Worm (Caenorhabditis elegans) whole organism, mixed stage, embryonic: ENCODE data around the gene T04C12.1.

Source experiments
- M03D4.4 ChIP-seq: sonication (generic microtip); optimal IDR thresholded peaks from 2 replicates; lab custom pipeline; 2017; ENCODE audit warnings: mild to moderate bottlenecking, missing genetic modification characterization, missing compliant biosample characterization
- bed-3 ChIP-seq: fragments of 200-800 bp; sonication (Bioruptor generic); optimal IDR thresholded peaks from 3 replicates; lab custom pipeline; 2018; ENCODE audit warnings: mild to moderate bottlenecking, missing genetic modification characterization, moderate library complexity, missing compliant biosample characterization
- blmp-1 ChIP-seq: fragments of 150-350 bp; optimal IDR thresholded peaks from 2 replicates; lab custom pipeline; 2014; ENCODE audit warnings: missing biosample characterization, missing genetic modification characterization
- ceh-39 ChIP-seq: fragments of 150-350 bp; optimal IDR thresholded peaks from 2 replicates; lab custom pipeline; 2014; ENCODE audit warnings: missing biosample characterization, missing genetic modification characterization
- ceh-43 ChIP-seq: fragments of 200-800 bp; sonication (Bioruptor generic); optimal IDR thresholded peaks from 2 replicates; lab custom pipeline; 2018; ENCODE audit warnings: mild to moderate bottlenecking, missing genetic modification characterization, moderate library complexity, missing compliant biosample characterization
- ceh-83 ChIP-seq: fragments of 200-800 bp; sonication (Bioruptor generic); optimal IDR thresholded peaks from 2 replicates; lab custom pipeline; 2018; ENCODE audit warnings: mild to moderate bottlenecking, missing genetic modification characterization, missing compliant biosample characterization
- ces-1 ChIP-seq: fragments of 150-350 bp; optimal IDR thresholded peaks from 2 replicates; lab custom pipeline; 2014; ENCODE audit warnings: missing biosample characterization, missing genetic modification reagents, missing genetic modification characterization
- cnd-1 ChIP-seq: fragments of 200-800 bp; sonication (Bioruptor generic); optimal IDR thresholded peaks from 2 replicates; lab custom pipeline; 2018; ENCODE audit warnings: mild to moderate bottlenecking, missing genetic modification characterization, missing compliant biosample characterization
- drap-1 ChIP-seq: fragments of 200-800 bp; sonication (Bioruptor generic); optimal IDR thresholded peaks from 3 replicates; lab custom pipeline; 2018; ENCODE audit warnings: mild to moderate bottlenecking, missing genetic modification characterization, missing compliant biosample characterization
- elt-1 ChIP-seq: sonication (generic microtip); optimal IDR thresholded peaks from 2 replicates; lab custom pipeline; 2017; ENCODE audit warnings: missing genetic modification characterization, mild to moderate bottlenecking, missing compliant biosample characterization, antibody characterized with exemption, moderate library complexity, borderline replicate concordance; ENCODE audit not compliant: insufficient read depth
- elt-3 ChIP-seq: fragments of 150-350 bp; optimal IDR thresholded peaks from 2 replicates; lab custom pipeline; 2014; ENCODE audit warnings: missing biosample characterization, missing genetic modification characterization
- ham-2 ChIP-seq: fragments of 200-800 bp; sonication (Bioruptor generic); optimal IDR thresholded peaks from 2 replicates; lab custom pipeline; 2018; ENCODE audit warnings: mild to moderate bottlenecking, missing genetic modification characterization, missing compliant biosample characterization
- hlh-1 ChIP-seq: fragments of 150-350 bp; optimal IDR thresholded peaks from 2 replicates; lab custom pipeline; 2014; ENCODE audit warnings: missing biosample characterization, missing genetic modification reagents, missing genetic modification characterization
- lin-13 ChIP-seq: fragments of 150-350 bp; optimal IDR thresholded peaks from 2 replicates; lab custom pipeline; 2014; ENCODE audit warnings: missing biosample characterization, missing genetic modification characterization
- lin-32 ChIP-seq: fragments of 200-800 bp; sonication (Bioruptor generic); optimal IDR thresholded peaks from 2 replicates; lab custom pipeline; 2018; ENCODE audit warnings: mild to moderate bottlenecking, missing genetic modification characterization, missing compliant biosample characterization
- lsy-2 ChIP-seq: fragments of 150-350 bp; optimal IDR thresholded peaks from 2 replicates; lab custom pipeline; 2014; ENCODE audit warnings: missing biosample characterization, missing genetic modification characterization
- mab-5 ChIP-seq: fragments of 150-350 bp; optimal IDR thresholded peaks from 2 replicates; lab custom pipeline; 2014; ENCODE audit warnings: missing biosample characterization, missing genetic modification characterization
- mep-1 ChIP-seq: fragments of 150-350 bp; optimal IDR thresholded peaks from 2 replicates; lab custom pipeline; 2017; ENCODE audit warnings: missing biosample characterization, missing genetic modification reagents, missing genetic modification characterization, inconsistent platforms
- mls-2 ChIP-seq: sonication (generic microtip); optimal IDR thresholded peaks from 2 replicates; lab custom pipeline; 2016; ENCODE audit warnings: mild to moderate bottlenecking, missing genetic modification characterization, moderate library complexity, missing compliant biosample characterization
- nhr-12 ChIP-seq: fragments of 150-350 bp; optimal IDR thresholded peaks from 2 replicates; lab custom pipeline; 2014; ENCODE audit warnings: missing biosample characterization, missing genetic modification characterization
- nhr-2 ChIP-seq: fragments of 150-350 bp; optimal IDR thresholded peaks from 2 replicates; lab custom pipeline; 2014; ENCODE audit warnings: missing biosample characterization, missing genetic modification characterization
- nhr-237 ChIP-seq: fragments of 150-350 bp; optimal IDR thresholded peaks from 2 replicates; lab custom pipeline; 2014; ENCODE audit warnings: missing biosample characterization, missing genetic modification characterization
- nhr-28 ChIP-seq: fragments of 150-350 bp; optimal IDR thresholded peaks from 2 replicates; lab custom pipeline; 2014; ENCODE audit warnings: missing biosample characterization, missing genetic modification characterization
- nhr-76 ChIP-seq: sonication (generic microtip); optimal IDR thresholded peaks from 2 replicates; lab custom pipeline; 2017; ENCODE audit warnings: missing biosample characterization, missing genetic modification characterization
- pha-4 ChIP-seq: fragments of 150-350 bp; optimal IDR thresholded peaks from 2 replicates; lab custom pipeline; 2018; ENCODE audit warnings: missing biosample characterization, missing genetic modification reagents, missing genetic modification characterization
- sem-2 ChIP-seq: fragments of 200-800 bp; sonication (Bioruptor generic); optimal IDR thresholded peaks from 2 replicates; lab custom pipeline; 2018; ENCODE audit warnings: mild to moderate bottlenecking, missing genetic modification characterization, missing compliant biosample characterization
- snpc-4 ChIP-seq: fragments of 150-350 bp; optimal IDR thresholded peaks from 2 replicates; lab custom pipeline; 2014; ENCODE audit warnings: missing biosample characterization, missing genetic modification characterization
- sptf-1 ChIP-seq: sonication (generic microtip); optimal IDR thresholded peaks from 2 replicates; lab custom pipeline; 2017; ENCODE audit warnings: mild to moderate bottlenecking, missing genetic modification characterization, moderate library complexity, missing compliant biosample characterization
- unc-120 ChIP-seq: sonication (generic microtip); optimal IDR thresholded peaks from 2 replicates; lab custom pipeline; 2017; ENCODE audit warnings: missing genetic modification characterization, missing compliant biosample characterization; ENCODE audit not compliant: poor library complexity, severe bottlenecking
- unc-39 ChIP-seq: fragments of 150-350 bp; optimal IDR thresholded peaks from 2 replicates; lab custom pipeline; 2014; ENCODE audit warnings: missing biosample characterization, missing genetic modification characterization
- unc-62 ChIP-seq: fragments of 150-350 bp; optimal IDR thresholded peaks from 2 replicates; lab custom pipeline; 2014; ENCODE audit warnings: missing biosample characterization, missing genetic modification reagents, missing genetic modification characterization
- zip-8 ChIP-seq: fragments of 150-350 bp; optimal IDR thresholded peaks from 2 replicates; lab custom pipeline; 2014; ENCODE audit warnings: missing biosample characterization, missing genetic modification characterization

Gene T04C12.1

DNA sequence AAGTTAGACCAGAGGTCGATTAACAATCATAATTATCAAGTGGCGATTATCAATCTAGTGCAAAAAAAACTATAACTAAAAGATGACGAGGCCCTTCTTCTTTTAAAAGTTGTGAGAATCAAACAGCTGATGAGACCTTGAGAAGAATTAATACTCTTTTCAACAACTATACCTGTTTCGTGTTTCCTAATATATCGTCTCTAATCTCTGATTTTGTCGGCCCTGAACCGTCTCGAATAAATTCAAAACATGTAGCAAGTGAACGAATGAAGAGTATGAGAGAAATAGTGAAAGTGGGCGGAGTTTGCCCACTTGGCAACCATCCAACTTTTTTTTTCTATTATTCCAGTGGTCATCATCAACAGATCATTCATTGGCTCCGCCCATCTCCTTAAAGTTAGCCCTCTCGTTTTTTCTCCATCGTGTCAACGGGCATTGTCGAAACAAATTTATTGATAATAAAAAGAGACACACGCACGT, 28.5 kb upstream of the T04C12.1 start, which contains the start of gene Y42A5A.1:
Gene Y42A5A.1, plus strand, starts transcription at position 430 of the 480 bp plus-strand sequence.
- TF ChIP-seq ham-2 (GFP tag; lab: Kevin White, UChicago), result no peak

DNA sequence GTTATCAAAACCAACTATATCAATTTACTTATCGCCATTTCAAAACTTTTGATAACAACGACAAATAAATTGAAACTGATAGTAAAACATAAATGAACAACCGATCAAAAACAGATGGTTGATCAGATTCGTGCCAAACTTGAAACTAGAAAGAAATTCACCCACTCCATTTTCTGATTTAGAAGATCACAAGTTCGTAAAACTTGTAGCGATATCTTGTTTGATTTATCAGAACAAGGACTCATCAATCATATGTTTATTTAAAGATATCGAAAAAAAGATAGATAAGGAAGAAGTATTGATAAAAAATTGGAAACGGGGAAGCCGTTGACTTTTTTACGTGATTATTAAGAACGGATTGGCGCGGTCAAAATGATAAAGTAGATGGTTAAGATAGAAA, 28.1 kb upstream of the T04C12.1 start:
- TF ChIP-seq mls-2 (tag; lab: Kevin White, UChicago) (no peak), pha-4 (no peak), nhr-76 (tag; lab: Kevin White, UChicago) (no peak), ham-2 (GFP tag; lab: Kevin White, UChicago) (no peak), lin-13 (no peak), nhr-12 (no peak), unc-39 (no peak), lsy-2 (tag; lab: Kevin White, UChicago) (no peak), sptf-1 (tag; lab: Kevin White, UChicago) (no peak), cnd-1 (no peak)

DNA sequence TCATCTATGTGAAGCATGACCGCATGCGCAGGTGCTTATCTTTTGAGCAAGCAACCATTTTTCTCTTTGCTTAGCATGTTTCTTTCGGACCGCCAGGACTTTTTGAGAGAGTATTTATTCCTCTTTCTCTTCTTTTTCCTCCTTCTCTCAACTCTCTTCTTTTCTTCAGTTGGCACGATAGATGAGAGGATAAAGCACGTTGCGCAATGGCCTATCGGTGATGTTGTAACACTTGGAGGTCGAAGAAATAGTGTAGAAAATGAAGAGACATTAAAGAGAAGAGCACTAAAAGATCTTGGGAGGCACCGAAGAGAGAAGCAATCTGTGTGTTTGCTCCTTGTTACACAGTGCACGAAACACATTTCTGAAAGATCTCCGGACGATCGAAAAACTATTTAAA, 24.6 kb upstream of the T04C12.1 start:
- peak; percentile 74 for TF ChIP-seq mab-5
- TF ChIP-seq ham-2 (GFP tag; lab: Kevin White, UChicago), result peak; percentile 21
- TF ChIP-seq bed-3, result no peak
- TF ChIP-seq unc-120, result peak; percentile 90
- no peak for TF ChIP-seq snpc-4 (tag; lab: Kevin White, UChicago)
- TF ChIP-seq ces-1 (GFP tag; lab: Kevin White, UChicago), result no peak
- peak; percentile 75 for TF ChIP-seq nhr-237 (tag; lab: Kevin White, UChicago)
- TF ChIP-seq elt-1 (tag; lab: Kevin White, UChicago), result peak; percentile 24
- peak; percentile 85 for TF ChIP-seq hlh-1 (tag; lab: Kevin White, UChicago)
- TF ChIP-seq pha-4, result no peak
- TF ChIP-seq unc-62 (GFP tag; lab: Kevin White, UChicago), result peak; percentile 70
- peak; percentile 95 for TF ChIP-seq zip-8
- peak; percentile 26 for TF ChIP-seq ceh-39
- no peak for TF ChIP-seq nhr-2 (tag; lab: Kevin White, UChicago)

DNA sequence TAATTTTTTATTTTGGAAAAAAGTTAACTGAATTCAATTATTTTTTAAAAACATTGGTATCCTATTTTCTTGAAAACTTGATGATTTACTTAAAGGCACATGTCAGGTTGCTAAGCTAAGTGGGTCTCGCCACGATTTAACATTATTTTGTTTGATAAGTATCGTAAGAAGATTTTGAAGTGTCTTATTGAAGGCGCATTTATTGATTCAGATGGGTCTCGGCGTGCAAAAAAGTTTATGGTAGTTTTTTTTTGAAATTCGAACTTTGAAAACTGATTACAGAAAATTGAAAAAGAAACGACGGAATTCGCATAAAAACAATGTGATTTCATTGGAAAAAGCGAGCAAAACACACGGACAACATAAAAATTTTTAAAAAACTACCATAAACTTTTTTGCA, 23.9 kb upstream of the T04C12.1 start:
- TF ChIP-seq sem-2 (no peak), mep-1 (tag; lab: Kevin White, UChicago) (no peak), nhr-12 (no peak), nhr-2 (tag; lab: Kevin White, UChicago) (no peak), mls-2 (tag; lab: Kevin White, UChicago) (no peak), elt-3 (tag; lab: Kevin White, UChicago) (no peak), bed-3 (no peak), unc-120 (no peak), zip-8 (no peak), hlh-1 (tag; lab: Kevin White, UChicago) (no peak)

DNA sequence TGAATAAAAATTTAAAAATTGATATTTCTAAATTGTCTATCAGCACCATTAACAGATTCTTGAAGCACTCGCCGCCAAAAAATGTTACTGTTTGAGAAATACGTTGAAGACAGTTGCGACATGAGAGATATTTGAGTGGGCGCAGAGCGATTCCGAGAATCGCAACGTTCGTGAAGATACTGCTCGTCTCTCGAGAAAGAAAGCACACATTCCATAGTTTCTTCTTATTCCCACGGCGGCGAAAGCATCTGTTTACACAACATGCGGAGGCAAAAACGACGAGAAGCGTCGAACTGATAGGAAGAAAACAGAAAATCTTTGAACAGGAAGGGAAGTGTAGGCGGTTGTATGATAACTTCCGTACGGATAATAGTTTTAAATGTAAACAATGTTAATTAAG, 23.4 kb upstream of the T04C12.1 start:
- TF ChIP-seq mab-5, result no peak
- no peak for TF ChIP-seq elt-1 (tag; lab: Kevin White, UChicago)
- no peak for TF ChIP-seq ces-1 (GFP tag; lab: Kevin White, UChicago)
- TF ChIP-seq nhr-28, result no peak
- peak; percentile 54 for TF ChIP-seq pha-4
- TF ChIP-seq unc-62 (GFP tag; lab: Kevin White, UChicago), result peak; percentile 58
- peak; percentile 76 for TF ChIP-seq hlh-1 (tag; lab: Kevin White, UChicago)
- peak; percentile 50 for TF ChIP-seq nhr-237 (tag; lab: Kevin White, UChicago)
- peak; percentile 27 for TF ChIP-seq M03D4.4 (tag; lab: Kevin White, UChicago)
- no peak for TF ChIP-seq lin-32 (GFP tag; lab: Kevin White, UChicago)
- peak; percentile 90 for TF ChIP-seq unc-120
- TF ChIP-seq mep-1 (tag; lab: Kevin White, UChicago), result peak; percentile 36

DNA sequence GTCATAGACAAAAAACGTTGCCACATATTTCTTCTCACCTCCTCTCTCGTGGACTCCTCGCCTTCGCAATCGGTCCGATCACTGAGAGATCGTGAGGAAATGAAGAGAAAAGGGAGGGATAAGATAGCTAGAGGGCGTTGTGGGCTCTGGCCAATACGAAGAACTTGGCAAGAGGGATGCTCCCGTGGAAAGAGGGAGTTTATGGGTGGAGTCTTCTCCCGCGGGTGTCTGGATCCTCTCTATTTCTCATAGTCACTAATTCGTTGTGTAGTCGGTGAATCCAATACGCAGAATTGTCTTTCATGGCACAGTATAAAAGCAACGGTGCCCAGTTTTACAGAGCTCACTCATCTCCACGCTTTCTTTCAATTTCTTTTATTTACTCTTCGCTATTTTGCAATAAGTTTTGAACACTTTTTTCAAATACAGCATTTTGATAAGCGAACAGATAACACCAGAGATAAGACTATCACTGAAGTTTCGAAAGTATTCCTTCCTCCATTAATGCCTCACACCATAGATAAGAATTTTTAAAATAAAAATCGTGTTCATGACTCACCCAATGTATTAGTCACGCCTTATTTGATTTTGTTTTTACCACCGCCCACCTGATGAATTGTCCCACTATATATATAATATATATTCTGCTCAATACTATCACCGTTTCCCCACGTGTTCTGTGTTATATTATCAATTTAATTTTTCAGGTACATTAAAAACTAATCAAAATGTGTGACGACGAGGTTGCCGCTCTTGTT, 21.5 kb upstream of the T04C12.1 start, which contains the start of gene act-1:
Gene act-1, plus strand, starts transcription at position 708 of the 758 bp plus-strand sequence.
- TF ChIP-seq sptf-1 (tag; lab: Kevin White, UChicago) (peak; percentile 21), M03D4.4 (tag; lab: Kevin White, UChicago) (peak; percentile 43), zip-8 (no peak), pha-4 (no peak), lin-32 (GFP tag; lab: Kevin White, UChicago) (no peak), ceh-83 (GFP tag; lab: Kevin White, UChicago) (no peak), ceh-43 (GFP tag; lab: Kevin White, UChicago) (no peak), nhr-28 (no peak), sem-2 (no peak), unc-120 (peak; percentile 95), blmp-1 (no peak), hlh-1 (tag; lab: Kevin White, UChicago) (peak; percentile 40), elt-3 (tag; lab: Kevin White, UChicago) (no peak), drap-1 (GFP tag; lab: Kevin White, UChicago) (no peak), ham-2 (GFP tag; lab: Kevin White, UChicago) (no peak), unc-62 (GFP tag; lab: Kevin White, UChicago) (peak; percentile 32)
